Fruit fly (Drosophila melanogaster) whole organism, adult: ENCODE data around the gene CG3740.
A peak's percentile ranks its signal among the peaks of the same experiment; 100 is the strongest.

Source experiments
- CG11617 ChIP-seq: fragments of 200-800 bp; sonication (Bioruptor generic); optimal IDR thresholded peaks from 2 replicates; lab custom pipeline; 2017; ENCODE audit warnings: mild to moderate bottlenecking, missing biosample characterization, missing genetic modification reagents, missing genetic modification characterization
- CG12768 ChIP-seq: fragments of 200-800 bp; sonication (Bioruptor generic); optimal IDR thresholded peaks from 2 replicates; lab custom pipeline; 2017; ENCODE audit warnings: missing biosample characterization, missing genetic modification characterization, mild to moderate bottlenecking, moderate library complexity, missing genetic modification reagents
- CG14711 ChIP-seq: fragments of 200-800 bp; sonication (Bioruptor generic); optimal IDR thresholded peaks from 2 replicates; lab custom pipeline; 2018; ENCODE audit warnings: missing biosample characterization, mild to moderate bottlenecking, missing genetic modification characterization, moderate library complexity
- CG1620 ChIP-seq: fragments of 200-800 bp; sonication (Bioruptor generic); optimal IDR thresholded peaks from 2 replicates; lab custom pipeline; 2016; ENCODE audit warnings: missing biosample characterization, missing genetic modification characterization
- CG33017 ChIP-seq: fragments of 200-800 bp; sonication (Bioruptor generic); optimal IDR thresholded peaks from 2 replicates; lab custom pipeline; 2018; ENCODE audit warnings: missing biosample characterization, mild to moderate bottlenecking, missing genetic modification characterization, moderate library complexity
- CG5204 ChIP-seq: fragments of 200-800 bp; sonication (Bioruptor generic); optimal IDR thresholded peaks from 2 replicates; lab custom pipeline; 2016; ENCODE audit warnings: missing biosample characterization, missing genetic modification characterization
- CG7045 ChIP-seq: fragments of 200-800 bp; sonication (Bioruptor generic); optimal IDR thresholded peaks from 2 replicates; lab custom pipeline; 2017; ENCODE audit warnings: missing biosample characterization, mild to moderate bottlenecking, missing genetic modification characterization
- CG7101 ChIP-seq: fragments of 200-800 bp; sonication (Bioruptor generic); optimal IDR thresholded peaks from 2 replicates; lab custom pipeline; 2018; ENCODE audit warnings: missing biosample characterization, mild to moderate bottlenecking, missing genetic modification characterization, moderate library complexity
- Clk ChIP-seq: fragments of 200-800 bp; sonication (Bioruptor generic); optimal IDR thresholded peaks from 2 replicates; lab custom pipeline; 2017; ENCODE audit warnings: missing biosample characterization, missing genetic modification characterization
- Crg-1 ChIP-seq: fragments of 200-800 bp; sonication (Bioruptor generic); optimal IDR thresholded peaks from 2 replicates; lab custom pipeline; 2016; ENCODE audit warnings: missing biosample characterization, missing genetic modification characterization
- Hr96 ChIP-seq: fragments of 200-800 bp; sonication (Bioruptor generic); optimal IDR thresholded peaks from 2 replicates; lab custom pipeline; 2016; ENCODE audit warnings: missing biosample characterization, missing genetic modification characterization
- Mnt ChIP-seq: fragments of 200-800 bp; sonication (Bioruptor generic); optimal IDR thresholded peaks from 2 replicates; lab custom pipeline; 2016; ENCODE audit warnings: missing biosample characterization, mild to moderate bottlenecking, missing genetic modification characterization
- bab1 ChIP-seq: fragments of 200-800 bp; sonication (Bioruptor generic); optimal IDR thresholded peaks from 3 replicates; lab custom pipeline; 2019; ENCODE audit warnings: missing biosample characterization, mild to moderate bottlenecking, missing genetic modification characterization, moderate library complexity
- cic ChIP-seq: fragments of 200-800 bp; sonication (Bioruptor generic); optimal IDR thresholded peaks from 2 replicates; lab custom pipeline; 2017; ENCODE audit warnings: missing biosample characterization, mild to moderate bottlenecking, missing genetic modification characterization, moderate library complexity
- cnc ChIP-seq, 2 experiments: fragments of >200 bp; optimal IDR thresholded peaks; 2 replicates each; lab custom pipeline; 2017
- kay ChIP-seq: fragments of 200-800 bp; sonication (Bioruptor generic); peaks from one replicate; lab custom pipeline; 2016; ENCODE audit warnings: missing biosample characterization, missing genetic modification characterization, borderline replicate concordance
- ovo ChIP-seq: fragments of 200-800 bp; sonication (Bioruptor generic); optimal IDR thresholded peaks from 2 replicates; lab custom pipeline; 2016; ENCODE audit warnings: missing biosample characterization, missing genetic modification characterization
- pad ChIP-seq: fragments of 200-800 bp; sonication (Bioruptor generic); optimal IDR thresholded peaks from 3 replicates; lab custom pipeline; 2017; ENCODE audit warnings: missing biosample characterization, missing genetic modification characterization, mild to moderate bottlenecking, moderate library complexity, missing genetic modification reagents
- tj ChIP-seq: fragments of 200-800 bp; sonication (Bioruptor generic); optimal IDR thresholded peaks from 3 replicates; lab custom pipeline; 2017; ENCODE audit warnings: missing biosample characterization, mild to moderate bottlenecking, missing genetic modification characterization, moderate library complexity
- toe ChIP-seq: fragments of 200-800 bp; sonication (Bioruptor generic); optimal IDR thresholded peaks from 2 replicates; lab custom pipeline; 2016; ENCODE audit warnings: missing biosample characterization, missing genetic modification characterization

Gene CG3740

dm6 chrX:1619699-1620309, 49.3 kb downstream of the CG3740 start:
- TF ChIP-seq ovo (GFP tag; lab: Kevin White, UChicago) (peak; percentile 50), pad (GFP tag; lab: Kevin White, UChicago) (peak; percentile 92), Hr96 (GFP tag; lab: Kevin White, UChicago) (no peak)

DNA sequence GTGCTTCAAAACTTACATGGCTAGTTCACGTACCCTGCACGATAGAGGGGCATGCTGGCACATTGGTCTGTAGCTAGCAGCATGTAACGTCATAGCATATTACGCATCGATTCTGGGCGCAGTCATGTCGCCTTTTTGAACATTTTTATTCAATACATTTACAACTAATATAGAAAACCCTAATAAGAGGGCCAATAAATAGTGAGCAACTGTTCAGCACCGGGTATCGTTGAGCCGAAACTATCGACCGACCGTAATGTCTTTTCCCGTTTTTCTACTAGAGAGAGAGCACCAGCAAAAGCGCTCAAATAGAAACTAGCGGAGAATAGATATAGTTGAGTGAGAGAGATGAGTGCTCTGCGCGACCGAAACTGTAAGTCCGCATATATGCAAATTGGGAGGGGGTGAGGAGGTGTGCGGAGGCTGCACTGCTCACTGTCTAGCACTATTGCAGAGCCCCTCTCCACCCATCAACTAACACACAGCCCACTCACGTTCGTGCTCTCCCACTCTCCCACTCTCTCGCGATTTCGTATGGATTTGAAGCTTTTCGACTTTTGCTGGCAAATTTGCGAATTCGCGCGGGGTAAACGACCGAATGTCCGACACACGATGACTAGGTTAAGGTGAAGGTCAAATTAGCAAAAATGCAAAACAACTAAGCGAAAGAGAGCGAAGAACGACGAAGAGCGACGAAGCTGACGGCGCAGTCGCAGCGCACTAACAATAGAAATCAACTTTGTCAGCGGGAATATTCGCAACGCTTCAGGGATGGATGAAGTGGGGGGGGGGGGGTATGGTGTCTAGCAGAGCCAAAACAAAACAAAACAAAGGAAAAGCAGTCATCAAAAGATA, 50.1 kb downstream of the CG3740 start:
- TF ChIP-seq CG14711 (tag; lab: Kevin White, UChicago) (peak; percentile 84), pad (GFP tag; lab: Kevin White, UChicago) (peak; percentile 88), CG11617 (GFP tag; lab: Kevin White, UChicago) (peak; percentile 66), Crg-1 (peak; percentile 53), CG33017 (tag; lab: Kevin White, UChicago) (peak; percentile 76), Mnt (peak; percentile 30), CG5204 (GFP tag; lab: Kevin White, UChicago) (peak; percentile 48), cnc (optimal IDR thresholded peaks at IDR 0.05; lab: Kevin White, UChicago) (peak in 1 of 2 experiments; percentile 50), ovo (GFP tag; lab: Kevin White, UChicago) (peak; percentile 62), toe (GFP tag; lab: Kevin White, UChicago) (peak; percentile 20), bab1 (GFP tag; lab: Kevin White, UChicago) (peak; percentile 86), CG1620 (GFP tag; lab: Kevin White, UChicago) (peak; percentile 59), tj (GFP tag; lab: Kevin White, UChicago) (peak; percentile 93), CG7045 (GFP tag; lab: Kevin White, UChicago) (peak; percentile 70), cic (GFP tag; lab: Kevin White, UChicago) (peak; percentile 9), CG7101 (tag; lab: Kevin White, UChicago) (peak; percentile 86), Clk (GFP tag; lab: Kevin White, UChicago) (peak; percentile 44), Hr96 (GFP tag; lab: Kevin White, UChicago) (peak; percentile 82), kay (GFP tag; lab: Kevin White, UChicago) (peak; percentile 80), CG12768 (GFP tag; lab: Kevin White, UChicago) (peak; percentile 66)
